Fruit fly (Drosophila melanogaster) whole organism, embryonic: ENCODE measurements around the gene zfh2.

ENCODE experiments used
- Awh ChIP-seq: fragments of 200-800 bp; sonication (Bioruptor generic); IDR thresholded peaks from 2 replicates; pipeline ENCODE4, ENCODE4 v1.3.6; 2022; ENCODE audit warnings: missing biosample characterization, missing genetic modification characterization
- B-H1 ChIP-seq: fragments of 200-800 bp; sonication (Bioruptor generic); IDR thresholded peaks from 3 replicates; pipeline ENCODE4 v1.3.6; 2022; ENCODE audit warnings: missing biosample characterization, missing genetic modification characterization
- C15 ChIP-seq: fragments of 200-800 bp; sonication (Bioruptor generic); IDR thresholded peaks from 3 replicates; pipeline ENCODE4 v1.3.6; 2022; ENCODE audit warnings: missing biosample characterization, missing genetic modification characterization
- CG10366 ChIP-seq: fragments of 200-800 bp; sonication (Bioruptor generic); IDR thresholded peaks from 2 replicates; pipeline ENCODE4 v1.3.6; 2022; ENCODE audit warnings: missing biosample characterization, missing genetic modification characterization
- CG10654 ChIP-seq: fragments of 200-800 bp; sonication (Bioruptor generic); optimal IDR thresholded peaks from 2 replicates; lab custom pipeline; 2016; ENCODE audit warnings: missing biosample characterization, missing genetic modification characterization
- CG13123 ChIP-seq: fragments of 200-800 bp; sonication (Bioruptor generic); optimal IDR thresholded peaks from 2 replicates; lab custom pipeline; 2016; ENCODE audit warnings: missing biosample characterization, missing genetic modification characterization
- CG18262 ChIP-seq: fragments of 200-800 bp; optimal IDR thresholded peaks from 3 replicates; lab custom pipeline; 2019; ENCODE audit warnings: missing biosample characterization, mild to moderate bottlenecking, missing genetic modification characterization, moderate library complexity
- CG18599 ChIP-seq: fragments of 200-800 bp; sonication (Bioruptor generic); optimal IDR thresholded peaks from 3 replicates; lab custom pipeline; 2017; ENCODE audit warnings: missing biosample characterization, missing genetic modification characterization, mild to moderate bottlenecking, moderate library complexity, missing genetic modification reagents
- CG2678 ChIP-seq: fragments of 200-800 bp; sonication (Bioruptor generic); optimal IDR thresholded peaks from 3 replicates; lab custom pipeline; 2019; ENCODE audit warnings: missing biosample characterization, mild to moderate bottlenecking, missing genetic modification characterization, moderate library complexity
- CG3065 ChIP-seq: fragments of 200-800 bp; sonication (Bioruptor generic); optimal IDR thresholded peaks from 2 replicates; lab custom pipeline; 2016; ENCODE audit warnings: missing biosample characterization, missing genetic modification characterization
- CG6813 ChIP-seq: fragments of 200-800 bp; sonication (Bioruptor generic); optimal IDR thresholded peaks from 2 replicates; lab custom pipeline; 2017; ENCODE audit warnings: missing biosample characterization, missing genetic modification characterization, mild to moderate bottlenecking, moderate library complexity, missing genetic modification reagents
- CG7987 ChIP-seq: fragments of 200-800 bp; sonication (Bioruptor generic); optimal IDR thresholded peaks from 2 replicates; lab custom pipeline; 2018; ENCODE audit warnings: missing biosample characterization, mild to moderate bottlenecking, missing genetic modification characterization, moderate library complexity
- CG9817 ChIP-seq: fragments of 200-800 bp; sonication (Bioruptor generic); optimal IDR thresholded peaks from 2 replicates; lab custom pipeline; 2018; ENCODE audit warnings: missing biosample characterization, mild to moderate bottlenecking, missing genetic modification characterization, moderate library complexity
- CG9932 ChIP-seq: fragments of 200-800 bp; sonication (Bioruptor generic); IDR thresholded peaks from 2 replicates; pipeline ENCODE4 v1.3.6; 2022; ENCODE audit warnings: missing biosample characterization, missing genetic modification characterization
- D19A ChIP-seq: fragments of 200-800 bp; optimal IDR thresholded peaks from 3 replicates; lab custom pipeline; 2019; ENCODE audit warnings: missing biosample characterization, mild to moderate bottlenecking, missing genetic modification characterization, moderate library complexity
- Doc3 ChIP-seq: fragments of 200-800 bp; sonication (Bioruptor generic); IDR thresholded peaks from 3 replicates; pipeline ENCODE4 v1.3.6; 2022; ENCODE audit warnings: missing biosample characterization, missing genetic modification characterization; ENCODE audit not compliant: partially characterized antibody
- Fer2 ChIP-seq: fragments of 200-800 bp; sonication (Bioruptor generic); optimal IDR thresholded peaks from 2 replicates; lab custom pipeline; 2018; ENCODE audit warnings: missing biosample characterization, mild to moderate bottlenecking, missing genetic modification characterization, moderate library complexity
- HLH3B ChIP-seq: fragments of 200-800 bp; sonication (Bioruptor generic); IDR thresholded peaks from 2 replicates; pipeline ENCODE4 v1.3.6; 2022; ENCODE audit warnings: missing biosample characterization, missing genetic modification characterization
- HmgD ChIP-seq: fragments of 200-800 bp; sonication (Bioruptor generic); optimal IDR thresholded peaks from 3 replicates; lab custom pipeline; 2016; ENCODE audit warnings: missing biosample characterization, missing genetic modification characterization
- Hr51 ChIP-seq, 2 experiments: fragments of 200-800 bp; sonication (Bioruptor generic); optimal IDR thresholded peaks; 2 replicates in 1 of 2; 3 replicates in 1 of 2; lab custom pipeline; 2016 to 2018; ENCODE audit warnings: missing biosample characterization in 2 of 2, missing genetic modification characterization in 2 of 2, mild to moderate bottlenecking in 1 of 2, moderate library complexity in 1 of 2
- Lpt ChIP-seq: fragments of >200 bp; optimal IDR thresholded peaks from 2 replicates; lab custom pipeline; 2018; ENCODE audit warnings: missing biosample characterization, missing genetic modification characterization
- Nf-YC ChIP-seq: fragments of 200-800 bp; optimal IDR thresholded peaks from 3 replicates; lab custom pipeline; 2019; ENCODE audit warnings: missing biosample characterization, mild to moderate bottlenecking, missing genetic modification characterization, moderate library complexity
- Opbp ChIP-seq: fragments of 200-800 bp; sonication (Bioruptor generic); IDR thresholded peaks from 3 replicates; pipeline ENCODE4 v1.3.6; 2022; ENCODE audit warnings: missing biosample characterization, missing genetic modification characterization; ENCODE audit not compliant: partially characterized antibody
- Ravus ChIP-seq: fragments of 200-800 bp; sonication (Bioruptor generic); IDR thresholded peaks from 2 replicates; pipeline ENCODE4 v1.3.6; 2022; ENCODE audit warnings: missing biosample characterization, missing genetic modification characterization
- Scr ChIP-seq: fragments of 200-800 bp; sonication (Bioruptor generic); IDR thresholded peaks from 2 replicates; pipeline ENCODE4 v1.3.6; 2022; ENCODE audit warnings: missing biosample characterization, missing genetic modification characterization; ENCODE audit not compliant: partially characterized antibody
- YL-1 ChIP-seq: fragments of 200-800 bp; sonication (Bioruptor generic); optimal IDR thresholded peaks from 3 replicates; lab custom pipeline; 2017; ENCODE audit warnings: missing biosample characterization, mild to moderate bottlenecking, missing genetic modification characterization
- abd-A ChIP-seq: fragments of 200-800 bp; sonication (Bioruptor generic); optimal IDR thresholded peaks from 3 replicates; lab custom pipeline; 2019; ENCODE audit warnings: missing biosample characterization, mild to moderate bottlenecking, missing genetic modification characterization, moderate library complexity
- ase ChIP-seq: fragments of 200-800 bp; sonication (Bioruptor generic); IDR thresholded peaks from 3 replicates; pipeline ENCODE4 v1.3.6; 2022; ENCODE audit warnings: missing biosample characterization, missing genetic modification characterization
- ash1 ChIP-seq: fragments of 200-800 bp; sonication (Bioruptor generic); optimal IDR thresholded peaks from 2 replicates; lab custom pipeline; 2018; ENCODE audit warnings: missing biosample characterization, mild to moderate bottlenecking, missing genetic modification characterization
- cas ChIP-seq: fragments of 200-800 bp; sonication (Bioruptor generic); IDR thresholded peaks from 2 replicates; pipeline ENCODE4 v1.3.6; 2022; ENCODE audit warnings: missing biosample characterization, missing genetic modification characterization
- caup ChIP-seq: fragments of 200-800 bp; sonication (Bioruptor generic); optimal IDR thresholded peaks from 3 replicates; lab custom pipeline; 2017; ENCODE audit warnings: missing biosample characterization, mild to moderate bottlenecking, missing genetic modification characterization, moderate library complexity; ENCODE audit not compliant: severe bottlenecking
- dmrt11E ChIP-seq: fragments of 200-800 bp; sonication (Bioruptor generic); optimal IDR thresholded peaks from 3 replicates; lab custom pipeline; 2018; ENCODE audit warnings: missing biosample characterization, mild to moderate bottlenecking, missing genetic modification characterization, moderate library complexity
- en ChIP-seq: fragments of 200-800 bp; sonication (Bioruptor generic); optimal IDR thresholded peaks from 2 replicates; lab custom pipeline; 2016; ENCODE audit warnings: missing biosample characterization, missing genetic modification characterization
- gce ChIP-seq: fragments of 200-800 bp; sonication (Bioruptor generic); IDR thresholded peaks from 3 replicates; pipeline ENCODE4 v1.3.6; 2022; ENCODE audit warnings: missing biosample characterization, missing genetic modification characterization
- gcm ChIP-seq: fragments of 200-800 bp; sonication (Bioruptor generic); optimal IDR thresholded peaks from 2 replicates; lab custom pipeline; 2019; ENCODE audit warnings: missing biosample characterization, mild to moderate bottlenecking, missing genetic modification characterization, moderate library complexity
- gfzf ChIP-seq: fragments of 200-800 bp; sonication (Bioruptor generic); optimal IDR thresholded peaks from 2 replicates; lab custom pipeline; 2016; ENCODE audit warnings: missing biosample characterization, mild to moderate bottlenecking, missing genetic modification characterization, moderate library complexity
- ham ChIP-seq: fragments of 200-800 bp; sonication (Bioruptor generic); IDR thresholded peaks from 2 replicates; pipeline ENCODE4 v1.3.6; 2022; ENCODE audit warnings: missing biosample characterization, missing genetic modification characterization
- kay ChIP-seq: fragments of 200-800 bp; sonication (Bioruptor generic); optimal IDR thresholded peaks from 2 replicates; lab custom pipeline; 2016; ENCODE audit warnings: missing biosample characterization, missing genetic modification characterization
- ken ChIP-seq: fragments of 200-800 bp; sonication (Bioruptor generic); IDR thresholded peaks from 3 replicates; pipeline ENCODE4 v1.3.6; 2022; ENCODE audit warnings: missing biosample characterization, missing genetic modification characterization
- klu ChIP-seq: fragments of 200-800 bp; sonication (Bioruptor generic); IDR thresholded peaks from 2 replicates; pipeline ENCODE4 v1.3.6; 2022; ENCODE audit warnings: missing biosample characterization, missing genetic modification characterization
- lilli ChIP-seq: fragments of 200-800 bp; sonication (Bioruptor generic); optimal IDR thresholded peaks from 3 replicates; lab custom pipeline; 2016; ENCODE audit warnings: missing biosample characterization, missing genetic modification characterization
- onecut ChIP-seq: fragments of 200-800 bp; sonication (Bioruptor generic); IDR thresholded peaks from 2 replicates; pipeline ENCODE4 v1.3.6; 2022; ENCODE audit warnings: missing biosample characterization, missing genetic modification characterization
- org-1 ChIP-seq: fragments of 200-800 bp; sonication (Bioruptor generic); optimal IDR thresholded peaks from 2 replicates; lab custom pipeline; 2017; ENCODE audit warnings: missing biosample characterization, missing genetic modification characterization
- p53 ChIP-seq: fragments of 200-800 bp; sonication (Bioruptor generic); optimal IDR thresholded peaks from 2 replicates; lab custom pipeline; 2016; ENCODE audit warnings: missing biosample characterization, missing genetic modification characterization
- pan ChIP-seq, 4 experiments: fragments of >200 bp in 3 of 4; fragments of 200-800 bp in 1 of 4; sonication (Bioruptor generic) in 1 of 4; optimal IDR thresholded peaks in 3 of 4; IDR thresholded peaks in 1 of 4; 2 replicates each; pipeline versions ENCODE4 v1.3.6 to Lab custom; 2017 to 2022; ENCODE audit warnings: missing biosample characterization in 2 of 4, missing genetic modification characterization in 2 of 4, mixed read lengths in 1 of 4
- sens-2 ChIP-seq: fragments of 200-800 bp; sonication (Bioruptor generic); IDR thresholded peaks from 2 replicates; pipeline ENCODE4 v1.3.6; 2022; ENCODE audit warnings: missing biosample characterization, missing genetic modification characterization
- sima ChIP-seq: fragments of 200-800 bp; sonication (Bioruptor generic); optimal IDR thresholded peaks from 2 replicates; lab custom pipeline; 2016; ENCODE audit warnings: missing biosample characterization, missing genetic modification characterization
- tap ChIP-seq: fragments of 200-800 bp; optimal IDR thresholded peaks from 3 replicates; lab custom pipeline; 2019; ENCODE audit warnings: missing biosample characterization, mild to moderate bottlenecking, missing genetic modification characterization, moderate library complexity
- wdn ChIP-seq: fragments of 200-800 bp; sonication (Bioruptor generic); IDR thresholded peaks from 2 replicates; pipeline ENCODE4 v1.3.6; 2022; ENCODE audit warnings: missing biosample characterization, missing genetic modification characterization

The zfh2 gene

dm6 chr4:488828-489560 is 12.6 kb upstream of the zfh2 start, which contains the start of gene Asator (continued):
- TF ChIP-seq ash1 (GFP tag; lab: Kevin White, UChicago): peak; percentile 40
- peak; percentile 95 for TF ChIP-seq p53
- peak; percentile 69 for TF ChIP-seq CG2678 (tag; lab: Kevin White, UChicago)
- no peak for TF ChIP-seq sima (GFP tag; lab: Kevin White, UChicago)
- TF ChIP-seq onecut (GFP tag; lab: Robert Waterston, UW): no peak
- peak; percentile 16 for TF ChIP-seq gcm (GFP tag; lab: Kevin White, UChicago)
- peak; percentile 69 for TF ChIP-seq D19A (tag; lab: Kevin White, UChicago)
- peak; percentile 56 for TF ChIP-seq caup (GFP tag; lab: Kevin White, UChicago)
- TF ChIP-seq dmrt11E: peak; percentile 66
- TF ChIP-seq abd-A: peak; percentile 91
- no peak for TF ChIP-seq Ravus (GFP tag; lab: Robert Waterston, UW)
- no peak for TF ChIP-seq tap
- peak; percentile 46 for TF ChIP-seq Nf-YC (tag; lab: Kevin White, UChicago)
- TF ChIP-seq CG6813 (GFP tag; lab: Kevin White, UChicago): peak; percentile 59
- TF ChIP-seq CG10366 (GFP tag; lab: Robert Waterston, UW): peak; percentile 41; the same call in 1 of the 2 replicates
- TF ChIP-seq ase (GFP tag; lab: Robert Waterston, UW): no peak
- no peak for TF ChIP-seq CG9932 (GFP tag; lab: Robert Waterston, UW)
- peak; percentile 51 for TF ChIP-seq org-1 (GFP tag; lab: Kevin White, UChicago)
- TF ChIP-seq CG18599 (GFP tag; lab: Kevin White, UChicago): peak; percentile 84
- TF ChIP-seq gce (GFP tag; lab: Robert Waterston, UW): 0 out of 3 replicates have a peak, but pooled peaks have one; percentile 44
- TF ChIP-seq CG3065 (GFP tag; lab: Kevin White, UChicago): no peak
- TF ChIP-seq Scr: no peak
- peak; percentile 40 for TF ChIP-seq en
- TF ChIP-seq Doc3: no peak
- TF ChIP-seq Awh (GFP tag; lab: Robert Waterston, UW): no peak
- TF ChIP-seq pan (optimal IDR thresholded peaks at IDR 0.05; lab: Kevin White, UChicago): no peak
- peak in 1 of 2 experiments; percentile 72 for TF ChIP-seq pan (GFP tag; optimal IDR thresholded peaks at IDR 0.05 in 1 of 2, IDR thresholded peaks at IDR 0.05 in 1 of 2)
- peak; percentile 55 for TF ChIP-seq CG10654 (GFP tag; lab: Kevin White, UChicago)
- TF ChIP-seq kay (GFP tag; lab: Kevin White, UChicago): no peak
- TF ChIP-seq HLH3B (GFP tag; lab: Robert Waterston, UW): peak; percentile 61; the same call in 1 of the 2 replicates
- TF ChIP-seq wdn (GFP tag; lab: Robert Waterston, UW): no peak
- TF ChIP-seq ken (GFP tag; lab: Robert Waterston, UW): no peak; the same call in 2 of the 3 replicates
- peak; percentile 18 for TF ChIP-seq CG13123 (GFP tag; lab: Kevin White, UChicago)
- TF ChIP-seq B-H1 (GFP tag; lab: Robert Waterston, UW): peak; percentile 15; the same call in 1 of the 3 replicates
- peak; percentile 11 for TF ChIP-seq Fer2 (tag; lab: Kevin White, UChicago)
- TF ChIP-seq klu (GFP tag; lab: Robert Waterston, UW): no peak
- peak; percentile 82 for TF ChIP-seq lilli (GFP tag; lab: Kevin White, UChicago)
- no peak for TF ChIP-seq cas (GFP tag; lab: Robert Waterston, UW)
- TF ChIP-seq C15 (GFP tag; lab: Robert Waterston, UW): no peak
- peak; percentile 33 for TF ChIP-seq CG7987 (GFP tag; lab: Kevin White, UChicago)
- TF ChIP-seq CG18262 (tag; lab: Kevin White, UChicago): peak; percentile 56
- TF ChIP-seq Opbp: no peak
- peak; percentile 11 for TF ChIP-seq CG9817 (tag; lab: Kevin White, UChicago)
- TF ChIP-seq sens-2 (GFP tag; lab: Robert Waterston, UW): no peak
- TF ChIP-seq gfzf (GFP tag; lab: Kevin White, UChicago): no peak
- no peak for TF ChIP-seq Lpt (GFP tag; lab: Kevin White, UChicago)
- TF ChIP-seq ham (GFP tag; lab: Robert Waterston, UW): no peak
- TF ChIP-seq HmgD: peak; percentile 32
- peak; percentile 56 to 70 for TF ChIP-seq Hr51 (GFP tag; optimal IDR thresholded peaks at IDR 0.05; lab: Kevin White, UChicago)
- no peak for TF ChIP-seq YL-1 (GFP tag; lab: Kevin White, UChicago)
